Fruit fly (Drosophila melanogaster) whole organism, embryonic: ENCODE results near the gene parvin.
A peak's percentile ranks its signal among the peaks of the same experiment; 100 is the strongest.

Experiments
- Atf3 ChIP-seq: fragments of 200-800 bp; sonication (Bioruptor generic); optimal IDR thresholded peaks from 3 replicates; lab custom pipeline; 2016; ENCODE audit warnings: missing biosample characterization, missing genetic modification characterization
- BtbVII ChIP-seq: fragments of 200-800 bp; sonication (Bioruptor generic); optimal IDR thresholded peaks from 3 replicates; lab custom pipeline; 2017; ENCODE audit warnings: missing biosample characterization, mild to moderate bottlenecking, missing genetic modification characterization
- Bteb2 ChIP-seq: fragments of 200-800 bp; sonication (Bioruptor generic); optimal IDR thresholded peaks from 2 replicates; lab custom pipeline; 2016; ENCODE audit warnings: missing biosample characterization, missing genetic modification characterization
- CG10147 ChIP-seq: fragments of 200-800 bp; sonication (Bioruptor generic); optimal IDR thresholded peaks from 2 replicates; lab custom pipeline; 2019; ENCODE audit warnings: missing biosample characterization, mild to moderate bottlenecking, missing genetic modification characterization, moderate library complexity
- CG10274 ChIP-seq: fragments of 200-800 bp; sonication (Bioruptor generic); optimal IDR thresholded peaks from 3 replicates; lab custom pipeline; 2017; ENCODE audit warnings: missing biosample characterization, mild to moderate bottlenecking, missing genetic modification characterization
- CG10959 ChIP-seq: fragments of 200-800 bp; sonication (Bioruptor generic); IDR thresholded peaks from 2 replicates; pipeline ENCODE4 v1.3.6; 2022; ENCODE audit warnings: missing biosample characterization, missing genetic modification characterization
- CG10979 ChIP-seq: fragments of 200-800 bp; sonication (Bioruptor generic); optimal IDR thresholded peaks from 2 replicates; lab custom pipeline; 2018; ENCODE audit warnings: missing biosample characterization, mild to moderate bottlenecking, missing genetic modification characterization, moderate library complexity
- CG11398 ChIP-seq: fragments of 200-800 bp; sonication (Bioruptor generic); optimal IDR thresholded peaks from 2 replicates; lab custom pipeline; 2016; ENCODE audit warnings: missing biosample characterization, missing genetic modification characterization
- CG11456 ChIP-seq: fragments of 200-800 bp; sonication (Bioruptor generic); IDR thresholded peaks from 3 replicates; pipeline ENCODE4 v1.3.6; 2022; ENCODE audit warnings: missing biosample characterization, missing genetic modification characterization
- CG12219 ChIP-seq: fragments of 200-800 bp; sonication (Bioruptor generic); optimal IDR thresholded peaks from 3 replicates; lab custom pipeline; 2018; ENCODE audit warnings: missing biosample characterization, mild to moderate bottlenecking, missing genetic modification characterization
- CG12769 ChIP-seq: fragments of 200-800 bp; sonication (Bioruptor generic); optimal IDR thresholded peaks from 2 replicates; lab custom pipeline; 2019; ENCODE audit warnings: missing biosample characterization, mild to moderate bottlenecking, missing genetic modification characterization, moderate library complexity
- CG15073 ChIP-seq: fragments of 200-800 bp; sonication (Bioruptor generic); optimal IDR thresholded peaks from 2 replicates; lab custom pipeline; 2016; ENCODE audit warnings: missing biosample characterization, missing genetic modification characterization
- CG2116 ChIP-seq: fragments of 200-800 bp; sonication (Bioruptor generic); optimal IDR thresholded peaks from 3 replicates; lab custom pipeline; 2018; ENCODE audit warnings: missing biosample characterization, mild to moderate bottlenecking, missing genetic modification characterization
- CG2875 ChIP-seq: fragments of 200-800 bp; sonication (Bioruptor generic); optimal IDR thresholded peaks from 2 replicates; lab custom pipeline; 2017; ENCODE audit warnings: missing biosample characterization, mild to moderate bottlenecking, missing genetic modification characterization, missing genetic modification reagents
- CG3407 ChIP-seq: fragments of 200-800 bp; sonication (Bioruptor generic); optimal IDR thresholded peaks from 2 replicates; lab custom pipeline; 2018; ENCODE audit warnings: missing biosample characterization, mild to moderate bottlenecking, missing genetic modification characterization
- CG4282 ChIP-seq: fragments of 200-800 bp; sonication (Bioruptor generic); optimal IDR thresholded peaks from 2 replicates; lab custom pipeline; 2016; ENCODE audit warnings: missing biosample characterization, missing genetic modification characterization
- CG43689 ChIP-seq: fragments of 200-800 bp; sonication (Bioruptor generic); IDR thresholded peaks from 2 replicates; pipeline ENCODE4 v1.3.6; 2022; ENCODE audit warnings: missing biosample characterization, missing genetic modification characterization
- CG4730 ChIP-seq: fragments of 200-800 bp; sonication (Bioruptor generic); IDR thresholded peaks from 2 replicates; pipeline ENCODE4 v1.3.6; 2022; ENCODE audit warnings: missing biosample characterization, missing genetic modification characterization
- CG7963 ChIP-seq: fragments of 200-800 bp; sonication (Bioruptor generic); IDR thresholded peaks from 3 replicates; pipeline ENCODE4 v1.3.6; 2022; ENCODE audit warnings: missing biosample characterization, missing genetic modification characterization; ENCODE audit not compliant: partially characterized antibody
- CG8290 ChIP-seq, 3 experiments: fragments of 200-800 bp; sonication (Bioruptor generic); optimal IDR thresholded peaks; 2 replicates each; lab custom pipeline; 2016 to 2019; ENCODE audit warnings: missing biosample characterization in 3 of 3, missing genetic modification characterization in 3 of 3, mild to moderate bottlenecking in 2 of 3, moderate library complexity in 1 of 3
- CG8359 ChIP-seq: fragments of 200-800 bp; sonication (Bioruptor generic); optimal IDR thresholded peaks from 2 replicates; lab custom pipeline; 2017; ENCODE audit warnings: missing biosample characterization, mild to moderate bottlenecking, missing genetic modification characterization, borderline replicate concordance
- CG9876 ChIP-seq: fragments of 200-800 bp; sonication (Bioruptor generic); optimal IDR thresholded peaks from 2 replicates; lab custom pipeline; 2016; ENCODE audit warnings: missing biosample characterization, missing genetic modification characterization
- CHES-1-like ChIP-seq: fragments of 200-800 bp; sonication (Bioruptor generic); optimal IDR thresholded peaks from 2 replicates; lab custom pipeline; 2016; ENCODE audit warnings: missing biosample characterization, missing genetic modification characterization
- Dfd ChIP-seq, 2 experiments: fragments of >200 bp; optimal IDR thresholded peaks; 2 replicates each; lab custom pipeline; 2017; ENCODE audit warnings: missing biosample characterization in 2 of 2, missing genetic modification characterization in 2 of 2
- Fer3 ChIP-seq: fragments of 200-800 bp; sonication (Bioruptor generic); optimal IDR thresholded peaks from 2 replicates; lab custom pipeline; 2018; ENCODE audit warnings: missing biosample characterization, mild to moderate bottlenecking, missing genetic modification characterization, moderate library complexity
- Hr39 ChIP-seq: fragments of >200 bp; optimal IDR thresholded peaks from 2 replicates; lab custom pipeline; 2017
- Max ChIP-seq: fragments of 200-800 bp; sonication (Bioruptor generic); optimal IDR thresholded peaks from 2 replicates; lab custom pipeline; 2016; ENCODE audit warnings: missing biosample characterization, mild to moderate bottlenecking, missing genetic modification characterization
- Neu2 ChIP-seq: fragments of 200-800 bp; sonication (Bioruptor generic); optimal IDR thresholded peaks from 3 replicates; lab custom pipeline; 2016; ENCODE audit warnings: missing biosample characterization, missing genetic modification characterization, borderline replicate concordance
- Nf-YB ChIP-seq: fragments of 200-800 bp; sonication (Bioruptor generic); optimal IDR thresholded peaks from 3 replicates; lab custom pipeline; 2019; ENCODE audit warnings: missing biosample characterization, mild to moderate bottlenecking, missing genetic modification characterization, moderate library complexity
- Scr ChIP-seq: fragments of 200-800 bp; sonication (Bioruptor generic); IDR thresholded peaks from 2 replicates; pipeline ENCODE4 v1.3.6; 2022; ENCODE audit warnings: missing biosample characterization, missing genetic modification characterization; ENCODE audit not compliant: partially characterized antibody
- Side ChIP-seq: fragments of 200-800 bp; sonication (Bioruptor generic); optimal IDR thresholded peaks from 2 replicates; lab custom pipeline; 2016; ENCODE audit warnings: missing biosample characterization, missing genetic modification characterization
- Sry-β ChIP-seq: fragments of 200-800 bp; sonication (Bioruptor generic); optimal IDR thresholded peaks from 2 replicates; lab custom pipeline; 2018; ENCODE audit warnings: missing biosample characterization, mild to moderate bottlenecking, missing genetic modification characterization, moderate library complexity
- ap ChIP-seq: fragments of 200-800 bp; sonication (Bioruptor generic); IDR thresholded peaks from 2 replicates; pipeline ENCODE4 v1.3.6; 2022; ENCODE audit warnings: missing biosample characterization, missing genetic modification characterization
- caup ChIP-seq: fragments of 200-800 bp; sonication (Bioruptor generic); optimal IDR thresholded peaks from 3 replicates; lab custom pipeline; 2017; ENCODE audit warnings: missing biosample characterization, mild to moderate bottlenecking, missing genetic modification characterization, moderate library complexity; ENCODE audit not compliant: severe bottlenecking
- chif ChIP-seq, 2 experiments: fragments of 200-800 bp; sonication (Bioruptor generic); optimal IDR thresholded peaks; 3 replicates each; lab custom pipeline; 2016; ENCODE audit warnings: missing biosample characterization in 2 of 2, missing genetic modification characterization in 2 of 2
- chm ChIP-seq: fragments of 200-800 bp; sonication (Bioruptor generic); IDR thresholded peaks from 2 replicates; pipeline ENCODE4 v1.3.6; 2022; ENCODE audit warnings: missing biosample characterization, missing genetic modification characterization
- ind ChIP-seq: fragments of 200-800 bp; sonication (Bioruptor generic); optimal IDR thresholded peaks from 3 replicates; lab custom pipeline; 2016; ENCODE audit warnings: missing biosample characterization, missing genetic modification characterization
- insv ChIP-seq, 2 experiments: fragments of 200-800 bp; sonication (Bioruptor generic); optimal IDR thresholded peaks; 3 replicates each; lab custom pipeline; 2016 to 2018; ENCODE audit warnings: missing biosample characterization in 2 of 2, missing genetic modification characterization in 2 of 2
- ken ChIP-seq: fragments of 200-800 bp; sonication (Bioruptor generic); IDR thresholded peaks from 3 replicates; pipeline ENCODE4 v1.3.6; 2022; ENCODE audit warnings: missing biosample characterization, missing genetic modification characterization
- nmo ChIP-seq: fragments of 200-800 bp; sonication (Bioruptor generic); optimal IDR thresholded peaks from 2 replicates; lab custom pipeline; 2018; ENCODE audit warnings: missing biosample characterization, mild to moderate bottlenecking, missing genetic modification characterization, moderate library complexity
- pfk ChIP-seq: fragments of 200-800 bp; sonication (Bioruptor generic); optimal IDR thresholded peaks from 2 replicates; lab custom pipeline; 2018; ENCODE audit warnings: missing biosample characterization, mild to moderate bottlenecking, missing genetic modification characterization, moderate library complexity
- prd ChIP-seq, 3 experiments: fragments of >200 bp in 2 of 3; fragments of 200-800 bp in 1 of 3; sonication (Bioruptor generic) in 1 of 3; optimal IDR thresholded peaks in 2 of 3; IDR thresholded peaks in 1 of 3; 2 replicates in 2 of 3; 3 replicates in 1 of 3; pipeline versions ENCODE4 v1.3.6 to Lab custom; 2017 to 2022; ENCODE audit warnings: missing biosample characterization in 1 of 3, missing genetic modification characterization in 1 of 3
- scrt ChIP-seq: fragments of 200-800 bp; sonication (Bioruptor generic); optimal IDR thresholded peaks from 2 replicates; lab custom pipeline; 2018; ENCODE audit warnings: missing biosample characterization, mild to moderate bottlenecking, missing genetic modification characterization, moderate library complexity
- tna ChIP-seq: fragments of 200-800 bp; sonication (Bioruptor generic); IDR thresholded peaks from 2 replicates; pipeline ENCODE4 v1.3.6; 2022; ENCODE audit warnings: missing biosample characterization, missing genetic modification characterization; ENCODE audit not compliant: partially characterized antibody
- zfh2 ChIP-seq: fragments of 200-800 bp; sonication (Bioruptor generic); optimal IDR thresholded peaks from 2 replicates; lab custom pipeline; 2016; ENCODE audit warnings: missing biosample characterization, missing genetic modification characterization

The parvin gene

dm6 chrX:19744003-19744488 lies 1.8 kb upstream of the parvin start, which contains the start of the genes CG18809, COX6B, CG33932 and Rpp20 (continued):
- TF ChIP-seq ap (GFP tag; lab: Robert Waterston, UW) (no peak), CG4730 (0 out of 2 replicates have a peak, but pooled peaks have one; percentile 11), CG10274 (GFP tag; lab: Kevin White, UChicago) (no peak), CG9876 (GFP tag; lab: Kevin White, UChicago) (peak; percentile 75), Max (GFP tag; lab: Kevin White, UChicago) (peak; percentile 71), Dfd (GFP tag; optimal IDR thresholded peaks at IDR 0.05; lab: Kevin White, UChicago) (no peak), Fer3 (peak; percentile 31), BtbVII (GFP tag; lab: Kevin White, UChicago) (peak; percentile 50), CG2116 (peak; percentile 66), CG12219 (GFP tag; lab: Kevin White, UChicago) (peak; percentile 38), prd (optimal IDR thresholded peaks at IDR 0.05; lab: Kevin White, UChicago) (no peak), prd (GFP tag; IDR thresholded peaks at IDR 0.05; lab: Robert Waterston, UW) (peak; percentile 40; the same call in 1 of the 3 replicates), CG8359 (GFP tag; lab: Kevin White, UChicago) (no peak), scrt (GFP tag; lab: Kevin White, UChicago) (no peak), Nf-YB (GFP tag; lab: Kevin White, UChicago) (peak; percentile 35), CG43689 (GFP tag; lab: Robert Waterston, UW) (no peak), caup (GFP tag; lab: Kevin White, UChicago) (peak; percentile 83), CG7963 (GFP tag; lab: Robert Waterston, UW) (peak; percentile 91), Neu2 (GFP tag; lab: Kevin White, UChicago) (peak; percentile 10), CG10979 (tag; lab: Kevin White, UChicago) (peak; percentile 28), ind (peak; percentile 59), ken (GFP tag; lab: Robert Waterston, UW) (peak; percentile 86), Side (peak; percentile 70), tna (GFP tag; lab: Robert Waterston, UW) (peak; percentile 88), pfk (GFP tag; lab: Kevin White, UChicago) (peak; percentile 56), Scr (GFP tag; lab: Robert Waterston, UW) (peak; percentile 92), chm (GFP tag; lab: Robert Waterston, UW) (peak; percentile 72), CG10147 (GFP tag; lab: Kevin White, UChicago) (peak; percentile 11), Sry-β (GFP tag; lab: Kevin White, UChicago) (peak; percentile 13), insv (GFP tag; optimal IDR thresholded peaks at IDR 0.05; lab: Kevin White, UChicago) (peak in 1 of 2 experiments; percentile 26), CG11398 (GFP tag; lab: Kevin White, UChicago) (peak; percentile 59), CG11456 (GFP tag; lab: Robert Waterston, UW) (peak; percentile 75; the same call in 1 of the 3 replicates), CG4282 (GFP tag; lab: Kevin White, UChicago) (peak; percentile 69), Bteb2 (GFP tag; lab: Kevin White, UChicago) (peak; percentile 58), chif (GFP tag; optimal IDR thresholded peaks at IDR 0.05; lab: Kevin White, UChicago) (peak; percentile 60 to 64), Hr39 (lab: Kevin White, UChicago) (no peak), nmo (GFP tag; lab: Kevin White, UChicago) (peak; percentile 71), CG3407 (GFP tag; lab: Kevin White, UChicago) (no peak), zfh2 (peak; percentile 87)
- TF ChIP-seq, all 482 proteins: peak for 316

- TF ChIP-seq CG15073 (GFP tag; lab: Kevin White, UChicago), result no peak
- TF ChIP-seq CG8290 (GFP tag; optimal IDR thresholded peaks at IDR 0.05; lab: Kevin White, UChicago), result no peak
- TF ChIP-seq CG8290 (tag; optimal IDR thresholded peaks at IDR 0.05; lab: Kevin White, UChicago), result no peak
- TF ChIP-seq CHES-1-like (GFP tag; lab: Kevin White, UChicago), result no peak
- no peak for TF ChIP-seq CG12769 (tag; lab: Kevin White, UChicago)
- TF ChIP-seq CG2875 (GFP tag; lab: Kevin White, UChicago), result no peak
- TF ChIP-seq CG10959, result no peak
- TF ChIP-seq Atf3, result no peak
Measured at dm6 chrX:19748014-19748413, 2.2 kb downstream of the parvin start, which contains the start of gene Alr. Gene Alr, plus strand, starts transcription at chrX:19748314.
